Worm (Caenorhabditis elegans): ENCODE measurements around the gene K08D8.12.

ce11 chrIV:12942633-12943032 is 49.4 kb downstream of the K08D8.12 start, which contains the start of gene dct-19:
- TF ChIP-seq Y75B8A.6 (GFP tag; IDR thresholded peaks at IDR 0.05), result no peak
- TF ChIP-seq Y48G9A.11 (GFP tag; IDR thresholded peaks at IDR 0.05), result no peak
- no peak for TF ChIP-seq jun-1 (tag; optimal IDR thresholded peaks at IDR 0.05)
- TF ChIP-seq lin-15B (tag; optimal IDR thresholded peaks at IDR 0.05), result no peak
- no peak for TF ChIP-seq unc-62 (GFP tag; optimal IDR thresholded peaks at IDR 0.05 in 1 of 2)
- TF ChIP-seq unc-62 (tag; optimal IDR thresholded peaks at IDR 0.05), result no peak
- no peak for TF ChIP-seq nhr-237 (tag; optimal IDR thresholded peaks at IDR 0.05)
- no peak for TF ChIP-seq snpc-4 (tag; optimal IDR thresholded peaks at IDR 0.05)
- no peak for TF ChIP-seq lin-13 (GFP tag; optimal IDR thresholded peaks at IDR 0.05)
- no peak for TF ChIP-seq pha-4 (GFP tag; IDR thresholded peaks at IDR 0.05)
- TF ChIP-seq pha-4 (tag; optimal IDR thresholded peaks at IDR 0.05), result no peak
- TF ChIP-seq hlh-30 (tag; optimal IDR thresholded peaks at IDR 0.05; ENCODE audit: insufficient read depth), result no peak
